Fruit fly (Drosophila melanogaster): ENCODE results near the gene CG13458.
A peak's percentile ranks its signal among the peaks of the same experiment; 100 is the strongest.

The CG13458 gene

DNA sequence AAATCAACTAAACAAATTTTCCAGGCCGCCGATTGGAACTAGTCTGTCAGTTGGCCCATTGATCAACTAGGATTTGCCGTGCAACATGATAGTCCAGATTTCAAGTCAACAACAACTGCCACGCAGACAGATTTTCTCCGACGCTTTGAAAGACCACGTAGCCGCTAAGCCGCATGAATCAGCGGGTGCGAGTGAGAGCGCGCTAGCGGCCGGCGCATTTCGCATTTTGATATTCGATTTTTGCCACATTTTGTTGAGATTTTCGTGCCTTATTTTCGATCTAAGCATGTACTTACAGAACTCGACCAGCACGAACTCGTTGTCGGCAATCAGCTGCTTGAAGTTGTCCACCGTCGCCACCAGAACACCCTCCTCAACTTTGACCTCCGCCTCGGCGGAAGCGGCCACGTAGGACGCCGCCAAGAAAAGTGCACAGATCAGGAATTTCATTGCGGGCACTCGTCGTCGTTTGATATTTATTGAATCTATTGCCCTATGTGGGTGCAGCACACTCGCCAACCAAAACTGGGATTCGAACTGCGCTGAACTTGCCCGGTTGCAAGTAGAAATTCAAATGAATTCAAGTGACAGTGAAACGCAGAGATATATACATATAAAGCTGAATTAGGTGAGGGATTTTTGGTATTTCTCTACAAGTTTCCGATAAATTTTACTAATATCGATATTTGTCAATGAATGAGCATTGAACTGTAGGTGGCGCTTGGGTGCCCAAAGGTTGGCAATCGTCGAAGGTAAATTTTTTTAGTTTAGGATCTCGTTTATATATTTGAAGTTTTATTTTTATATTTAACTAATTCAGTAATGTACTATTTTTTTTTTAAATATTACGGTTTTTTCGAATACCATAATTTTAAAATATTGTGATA lies 28.9 kb downstream of the CG13458 start, which contains the start of gene Pdi (continued):
- peak; percentile 25 for TF ChIP-seq CG3407 (GFP tag; optimal IDR thresholded peaks at IDR 0.05)
- TF ChIP-seq CG8359 (GFP tag; optimal IDR thresholded peaks at IDR 0.05; ENCODE audit: borderline replicate concordance), result no peak
- TF ChIP-seq CG5245 (GFP tag; optimal IDR thresholded peaks at IDR 0.05), result peak; percentile 16
- peak; percentile 21 for TF ChIP-seq CG2678 (tag; optimal IDR thresholded peaks at IDR 0.05)
- TF ChIP-seq D (optimal IDR thresholded peaks at IDR 0.05), result peak; percentile 24
- TF ChIP-seq D (GFP tag; optimal IDR thresholded peaks at IDR 0.05), result no peak
- TF ChIP-seq wek (GFP tag; optimal IDR thresholded peaks at IDR 0.05), result peak; percentile 59
- TF ChIP-seq Deaf1 (tag; optimal IDR thresholded peaks at IDR 0.05), result peak; percentile 3
- TF ChIP-seq crol (GFP tag; IDR thresholded peaks at IDR 0.05), result 0 out of 2 replicates have a peak, but pooled peaks have one; percentile 5
- no peak; the same call in 2 of the 3 replicates for TF ChIP-seq CG11560 (tag; IDR thresholded peaks at IDR 0.05)
- TF ChIP-seq sob (GFP tag; IDR thresholded peaks at IDR 0.05), result peak; percentile 60; the same call in 1 of the 2 replicates
- peak; percentile 40 for TF ChIP-seq CG9727 (GFP tag; optimal IDR thresholded peaks at IDR 0.05)
- peak; percentile 49 for TF ChIP-seq Side (GFP tag; optimal IDR thresholded peaks at IDR 0.05)
- no peak for TF ChIP-seq CG7963 (GFP tag; IDR thresholded peaks at IDR 0.05; ENCODE audit: partially characterized antibody)
- TF ChIP-seq CG17385 (GFP tag; optimal IDR thresholded peaks at IDR 0.05), result peak; percentile 31
- TF ChIP-seq vvl (GFP tag; IDR thresholded peaks at IDR 0.05), result peak; percentile 76
- TF ChIP-seq zfh1 (GFP tag; IDR thresholded peaks at IDR 0.05), result peak; percentile 32; the same call in 1 of the 3 replicates
- 0 out of 2 replicates have a peak, but pooled peaks have one; percentile 45 for TF ChIP-seq ranshi (GFP tag; IDR thresholded peaks at IDR 0.05)
- no peak for TF ChIP-seq CG8089 (GFP tag; optimal IDR thresholded peaks at IDR 0.05)
- peak; percentile 59 for TF ChIP-seq CG14710 (tag; optimal IDR thresholded peaks at IDR 0.05)
- no peak for TF ChIP-seq eve (GFP tag; optimal IDR thresholded peaks at IDR 0.05)
- peak; percentile 69 for TF ChIP-seq Scr (GFP tag; IDR thresholded peaks at IDR 0.05; ENCODE audit: partially characterized antibody)
- TF ChIP-seq CG33557 (GFP tag; optimal IDR thresholded peaks at IDR 0.05), result no peak
- TF ChIP-seq CG1024 (GFP tag; IDR thresholded peaks at IDR 0.05), result no peak
- no peak for TF ChIP-seq Dip3 (GFP tag; optimal IDR thresholded peaks at IDR 0.05)
- TF ChIP-seq lilli (GFP tag; optimal IDR thresholded peaks at IDR 0.05), result peak; percentile 52
- TF ChIP-seq CG34376 (GFP tag; optimal IDR thresholded peaks at IDR 0.05), result peak; percentile 19
- TF ChIP-seq CG2875 (GFP tag; optimal IDR thresholded peaks at IDR 0.05), result peak; percentile 11
- peak; percentile 43 for TF ChIP-seq Sin3A (optimal IDR thresholded peaks at IDR 0.05)
- peak; percentile 70 for TF ChIP-seq CG32767 (GFP tag; IDR thresholded peaks at IDR 0.05)
- TF ChIP-seq CG18011 (GFP tag; optimal IDR thresholded peaks at IDR 0.05), result no peak
- TF ChIP-seq CG34224 (GFP tag; IDR thresholded peaks at IDR 0.05; ENCODE audit: partially characterized antibody), result peak; percentile 64
- TF ChIP-seq wdn (GFP tag; IDR thresholded peaks at IDR 0.05), result no peak
- TF ChIP-seq NfI (GFP tag; optimal IDR thresholded peaks at IDR 0.05), result peak; percentile 10
- TF ChIP-seq ind (GFP tag; optimal IDR thresholded peaks at IDR 0.05), result no peak
- no peak for TF ChIP-seq Hey (tag; optimal IDR thresholded peaks at IDR 0.05)
- peak; percentile 48 for TF ChIP-seq NC2β (GFP tag; optimal IDR thresholded peaks at IDR 0.05)
- no peak for TF ChIP-seq CG31388 (GFP tag; optimal IDR thresholded peaks at IDR 0.05)
- TF ChIP-seq unpg (GFP tag; optimal IDR thresholded peaks at IDR 0.05), result peak; percentile 30
- peak; percentile 5 for TF ChIP-seq her (GFP tag; optimal IDR thresholded peaks at IDR 0.05)
- TF ChIP-seq CG10543 (GFP tag; optimal IDR thresholded peaks at IDR 0.05), result no peak
- TF ChIP-seq CG15514 (GFP tag; optimal IDR thresholded peaks at IDR 0.05), result peak; percentile 58
- peak; percentile 83 for TF ChIP-seq bbx (GFP tag; IDR thresholded peaks at IDR 0.05; ENCODE audit: partially characterized antibody)
- TF ChIP-seq trh (GFP tag; optimal IDR thresholded peaks at IDR 0.05), result peak; percentile 1
- TF ChIP-seq HLHmδ (GFP tag; optimal IDR thresholded peaks at IDR 0.05), result peak; percentile 34
- TF ChIP-seq Pdp1 (GFP tag; optimal IDR thresholded peaks at IDR 0.05), result peak in 1 of 2 experiments; percentile 50
- TF ChIP-seq CG33213 (GFP tag; optimal IDR thresholded peaks at IDR 0.05), result peak; percentile 69
- peak; percentile 61 for TF ChIP-seq nerfin-2 (GFP tag; IDR thresholded peaks at IDR 0.05; ENCODE audit: partially characterized antibody)

Measured in whole organism, embryonic.